Worm (Caenorhabditis elegans): ENCODE results near the gene srh-28.

DNA sequence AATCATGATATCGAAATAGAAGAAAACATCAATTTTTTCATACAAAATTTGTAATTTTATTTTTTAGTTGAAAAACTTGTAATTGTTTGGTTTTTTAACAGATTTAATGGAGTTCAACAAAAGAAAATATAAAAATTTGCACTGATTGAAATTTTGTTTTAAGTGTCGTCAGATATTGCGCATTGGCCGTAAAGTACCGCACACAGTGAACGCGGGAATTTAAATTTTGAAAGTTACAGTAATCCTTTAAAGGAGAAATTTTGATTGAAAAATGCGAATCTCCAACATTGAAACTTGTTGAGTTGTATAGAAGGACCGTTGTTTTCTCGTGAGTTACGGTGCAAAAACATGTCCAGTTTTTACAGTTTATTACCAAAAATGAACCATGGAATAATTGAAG lies 17.4 kb upstream of the srh-28 start:
- no peak for TF ChIP-seq lin-11 (tag; optimal IDR thresholded peaks at IDR 0.05)
- no peak for TF ChIP-seq sdc-2 (tag; optimal IDR thresholded peaks at IDR 0.05)
- no peak for TF ChIP-seq dmd-4 (tag; optimal IDR thresholded peaks at IDR 0.05; ENCODE audit: borderline replicate concordance)
- TF ChIP-seq C08G9.2 (tag; optimal IDR thresholded peaks at IDR 0.05): no peak
- no peak for TF ChIP-seq zip-5 (tag; optimal IDR thresholded peaks at IDR 0.05)
- no peak for TF ChIP-seq ama-1 (optimal IDR thresholded peaks at IDR 0.05)
- no peak for TF ChIP-seq madf-2 (tag; optimal IDR thresholded peaks at IDR 0.05)
- TF ChIP-seq nhr-232 (tag; optimal IDR thresholded peaks at IDR 0.05): no peak

All from whole organism, late embryonic.